Worm (Caenorhabditis elegans) whole organism, dauer: Measurements from ENCODE around the gene his-64.
"Not testable (repeated sequence)": the region's sequence is repeated elsewhere in the genome, so short reads cannot be mapped to it uniquely, and the experiment has no call there.

Experiments used
- unc-62 ChIP-seq: sonication (generic microtip); optimal IDR thresholded peaks from 2 replicates; lab custom pipeline; 2017; ENCODE audit warnings: missing biosample characterization, missing genetic modification reagents, missing genetic modification characterization

The his-64 gene

ce11 chrIV:11410084-11410483, 3.2 kb downstream of the his-64 start, which contains the start of gene gfat-2:
TSS of gene gfat-2 (plus strand) at chrIV:11410228.
- TF ChIP-seq unc-62 (GFP tag; lab: Kevin White, UChicago) = no peak

ce11 chrIV:11414920-11415319, 8.0 kb downstream of the his-64 start, which contains the start of gene F22B3.10:
TSS of gene F22B3.10 (minus strand) at chrIV:11415020.
- no peak for TF ChIP-seq unc-62 (GFP tag; lab: Kevin White, UChicago)

ce11 chrIV:11416724-11417123, 9.8 kb downstream of the his-64 start, which contains the start of gene F22B3.5:
TSS of gene F22B3.5 (minus strand) at chrIV:11416824.
- TF ChIP-seq unc-62 (GFP tag; lab: Kevin White, UChicago) = not testable (repeated sequence)

- no peak for TF ChIP-seq unc-62 (GFP tag; lab: Kevin White, UChicago)
Measured at ce11 chrIV:11421696-11422095, 14.8 kb downstream of the his-64 start, which contains the start of gene F22B3.7. TSS of gene F22B3.7 (minus strand) at chrIV:11421796.

- TF ChIP-seq unc-62 (GFP tag; lab: Kevin White, UChicago) = no peak
Measured at ce11 chrIV:11424830-11425229, 17.9 kb downstream of the his-64 start, which contains the start of gene F22B3.8. TSS of gene F22B3.8 (minus strand) at chrIV:11424930.

ce11 chrIV:11425442-11425841, 18.5 kb downstream of the his-64 start, which contains the start of gene kin-4:
TSS of gene kin-4 (plus strand) at chrIV:11425742.
- TF ChIP-seq unc-62 (GFP tag; lab: Kevin White, UChicago) = no peak

ce11 chrIV:11431448-11431847, 24.5 kb downstream of the his-64 start:
- no peak for TF ChIP-seq unc-62 (GFP tag; lab: Kevin White, UChicago)

- TF ChIP-seq unc-62 (GFP tag; lab: Kevin White, UChicago) = no peak
Measured at ce11 chrIV:11433709-11434108, 26.8 kb downstream of the his-64 start.

- no peak for TF ChIP-seq unc-62 (GFP tag; lab: Kevin White, UChicago)
Measured at ce11 chrIV:11434575-11434974, 27.7 kb downstream of the his-64 start.

- no peak for TF ChIP-seq unc-62 (GFP tag; lab: Kevin White, UChicago)
Measured at ce11 chrIV:11435761-11436160, 28.8 kb downstream of the his-64 start.

ce11 chrIV:11438255-11438654, 31.3 kb downstream of the his-64 start:
- no peak for TF ChIP-seq unc-62 (GFP tag; lab: Kevin White, UChicago)

- no peak for TF ChIP-seq unc-62 (GFP tag; lab: Kevin White, UChicago)
Measured at ce11 chrIV:11452928-11453327, 46.0 kb downstream of the his-64 start.

ce11 chrIV:11455824-11456223, 48.9 kb downstream of the his-64 start:
- TF ChIP-seq unc-62 (GFP tag; lab: Kevin White, UChicago) = no peak
